Fruit fly (Drosophila melanogaster) whole organism, embryonic: ENCODE data around the gene Spn28Db.

ENCODE experiments used
- Abd-B ChIP-seq: fragments of 200-800 bp; sonication (Bioruptor generic); optimal IDR thresholded peaks from 2 replicates; lab custom pipeline; 2018; ENCODE audit warnings: missing biosample characterization, mild to moderate bottlenecking, missing genetic modification characterization, moderate library complexity
- Atf6 ChIP-seq: fragments of 200-800 bp; sonication (Bioruptor generic); IDR thresholded peaks from 2 replicates; pipeline ENCODE4 v1.3.6; 2022; ENCODE audit warnings: missing biosample characterization, missing genetic modification characterization
- Awh ChIP-seq: fragments of 200-800 bp; sonication (Bioruptor generic); IDR thresholded peaks from 2 replicates; pipeline ENCODE4, ENCODE4 v1.3.6; 2022; ENCODE audit warnings: missing biosample characterization, missing genetic modification characterization
- CG11504 ChIP-seq: fragments of 200-800 bp; sonication (Bioruptor generic); optimal IDR thresholded peaks from 3 replicates; lab custom pipeline; 2019; ENCODE audit warnings: missing biosample characterization, mild to moderate bottlenecking, missing genetic modification characterization, moderate library complexity
- CG12391 ChIP-seq: fragments of 200-800 bp; sonication (Bioruptor generic); optimal IDR thresholded peaks from 3 replicates; lab custom pipeline; 2018; ENCODE audit warnings: missing biosample characterization, mild to moderate bottlenecking, missing genetic modification characterization, moderate library complexity
- CG12659 ChIP-seq: fragments of 200-800 bp; sonication (Bioruptor generic); optimal IDR thresholded peaks from 3 replicates; lab custom pipeline; 2017; ENCODE audit warnings: mild to moderate bottlenecking, missing biosample characterization, missing genetic modification reagents, missing genetic modification characterization
- CG15269 ChIP-seq: fragments of 200-800 bp; sonication (Bioruptor generic); optimal IDR thresholded peaks from 2 replicates; lab custom pipeline; 2018; ENCODE audit warnings: missing biosample characterization, mild to moderate bottlenecking, missing genetic modification characterization, moderate library complexity
- CG1529 ChIP-seq: fragments of 200-800 bp; sonication (Bioruptor generic); optimal IDR thresholded peaks from 3 replicates; lab custom pipeline; 2018; ENCODE audit warnings: missing biosample characterization, missing genetic modification characterization
- CG17359 ChIP-seq: fragments of 200-800 bp; sonication (Bioruptor generic); optimal IDR thresholded peaks from 3 replicates; lab custom pipeline; 2018; ENCODE audit warnings: missing biosample characterization, mild to moderate bottlenecking, missing genetic modification characterization, moderate library complexity
- CG18599 ChIP-seq: fragments of 200-800 bp; sonication (Bioruptor generic); optimal IDR thresholded peaks from 3 replicates; lab custom pipeline; 2017; ENCODE audit warnings: missing biosample characterization, missing genetic modification characterization, mild to moderate bottlenecking, moderate library complexity, missing genetic modification reagents
- CG2120 ChIP-seq: fragments of 200-800 bp; sonication (Bioruptor generic); optimal IDR thresholded peaks from 3 replicates; lab custom pipeline; 2016; ENCODE audit warnings: missing biosample characterization, missing genetic modification characterization
- CG2678 ChIP-seq: fragments of 200-800 bp; sonication (Bioruptor generic); optimal IDR thresholded peaks from 3 replicates; lab custom pipeline; 2019; ENCODE audit warnings: missing biosample characterization, mild to moderate bottlenecking, missing genetic modification characterization, moderate library complexity
- CG30403 ChIP-seq: fragments of 200-800 bp; sonication (Bioruptor generic); optimal IDR thresholded peaks from 3 replicates; lab custom pipeline; 2016; ENCODE audit warnings: missing biosample characterization, missing genetic modification characterization
- CG3847 ChIP-seq: fragments of 200-800 bp; sonication (Bioruptor generic); IDR thresholded peaks from 2 replicates; pipeline ENCODE4 v1.3.6; 2022; ENCODE audit warnings: missing biosample characterization, missing genetic modification characterization
- CG42726 ChIP-seq: fragments of 200-800 bp; sonication (Bioruptor generic); IDR thresholded peaks from 2 replicates; pipeline ENCODE4 v1.3.6; 2022; ENCODE audit warnings: missing biosample characterization, missing genetic modification characterization; ENCODE audit not compliant: partially characterized antibody
- CG4404 ChIP-seq: fragments of 200-800 bp; sonication (Bioruptor generic); IDR thresholded peaks from 2 replicates; pipeline ENCODE4 v1.3.6; 2022; ENCODE audit warnings: missing biosample characterization, missing genetic modification characterization
- CG6689 ChIP-seq: fragments of 200-800 bp; sonication (Bioruptor generic); IDR thresholded peaks from 2 replicates; pipeline ENCODE4 v1.3.6; 2022; ENCODE audit warnings: missing biosample characterization, missing genetic modification characterization
- CG6854 ChIP-seq: fragments of 200-800 bp; sonication (Bioruptor generic); optimal IDR thresholded peaks from 3 replicates; lab custom pipeline; 2017; ENCODE audit warnings: missing biosample characterization, mild to moderate bottlenecking, missing genetic modification characterization
- CG7556 ChIP-seq: fragments of 200-800 bp; sonication (Bioruptor generic); optimal IDR thresholded peaks from 2 replicates; lab custom pipeline; 2017; ENCODE audit warnings: missing biosample characterization, mild to moderate bottlenecking, missing genetic modification characterization
- CG9817 ChIP-seq: fragments of 200-800 bp; sonication (Bioruptor generic); optimal IDR thresholded peaks from 2 replicates; lab custom pipeline; 2018; ENCODE audit warnings: missing biosample characterization, mild to moderate bottlenecking, missing genetic modification characterization, moderate library complexity
- CkIIα-i1 ChIP-seq: fragments of 200-800 bp; sonication (Bioruptor generic); IDR thresholded peaks from 2 replicates; pipeline ENCODE4 v1.3.6; 2022; ENCODE audit warnings: missing biosample characterization, missing genetic modification characterization
- D ChIP-seq, 2 experiments: fragments of 200-800 bp in 1 of 2; fragments of >200 bp in 1 of 2; sonication (Bioruptor generic) in 1 of 2; optimal IDR thresholded peaks; 2 replicates in 1 of 2; 3 replicates in 1 of 2; lab custom pipeline; 2017; ENCODE audit warnings: mild to moderate bottlenecking in 1 of 2, missing biosample characterization in 1 of 2, missing genetic modification characterization in 1 of 2, missing genetic modification reagents in 1 of 2
- Dbx ChIP-seq: fragments of 200-800 bp; sonication (Bioruptor generic); IDR thresholded peaks from 3 replicates; pipeline ENCODE4 v1.3.6; 2022; ENCODE audit warnings: missing biosample characterization, missing genetic modification characterization
- Dfd ChIP-seq, 2 experiments: fragments of >200 bp; optimal IDR thresholded peaks; 2 replicates each; lab custom pipeline; 2017; ENCODE audit warnings: missing biosample characterization in 2 of 2, missing genetic modification characterization in 2 of 2
- Dp ChIP-seq: fragments of 200-800 bp; sonication (Bioruptor generic); optimal IDR thresholded peaks from 2 replicates; lab custom pipeline; 2018; ENCODE audit warnings: missing biosample characterization, mild to moderate bottlenecking, missing genetic modification characterization, moderate library complexity
- E2f2 ChIP-seq: fragments of 200-800 bp; sonication (Bioruptor generic); IDR thresholded peaks from 2 replicates; pipeline ENCODE4 v1.3.6; 2022; ENCODE audit warnings: missing biosample characterization, missing genetic modification characterization
- HLH3B ChIP-seq: fragments of 200-800 bp; sonication (Bioruptor generic); IDR thresholded peaks from 2 replicates; pipeline ENCODE4 v1.3.6; 2022; ENCODE audit warnings: missing biosample characterization, missing genetic modification characterization
- Hand ChIP-seq: fragments of 200-800 bp; sonication (Bioruptor generic); optimal IDR thresholded peaks from 2 replicates; lab custom pipeline; 2017; ENCODE audit warnings: mild to moderate bottlenecking, missing biosample characterization, missing genetic modification reagents, missing genetic modification characterization
- Hr51 ChIP-seq, 2 experiments: fragments of 200-800 bp; sonication (Bioruptor generic); optimal IDR thresholded peaks; 2 replicates in 1 of 2; 3 replicates in 1 of 2; lab custom pipeline; 2016 to 2018; ENCODE audit warnings: missing biosample characterization in 2 of 2, missing genetic modification characterization in 2 of 2, mild to moderate bottlenecking in 1 of 2, moderate library complexity in 1 of 2
- Hsf ChIP-seq: fragments of 200-800 bp; sonication (Bioruptor generic); optimal IDR thresholded peaks from 3 replicates; lab custom pipeline; 2016; ENCODE audit warnings: missing biosample characterization, missing genetic modification characterization
- NfI ChIP-seq: fragments of 200-800 bp; sonication (Bioruptor generic); optimal IDR thresholded peaks from 3 replicates; lab custom pipeline; 2018; ENCODE audit warnings: missing biosample characterization, mild to moderate bottlenecking, missing genetic modification characterization, moderate library complexity
- Oli ChIP-seq: fragments of 200-800 bp; sonication (Bioruptor generic); optimal IDR thresholded peaks from 2 replicates; lab custom pipeline; 2018; ENCODE audit warnings: missing biosample characterization, mild to moderate bottlenecking, missing genetic modification characterization, moderate library complexity
- Sox102F ChIP-seq: fragments of 200-800 bp; sonication (Bioruptor generic); optimal IDR thresholded peaks from 2 replicates; lab custom pipeline; 2018; ENCODE audit warnings: missing biosample characterization, mild to moderate bottlenecking, missing genetic modification characterization, moderate library complexity
- Taf1 ChIP-seq: fragments of 200-800 bp; sonication (Bioruptor generic); IDR thresholded peaks from 2 replicates; pipeline ENCODE4 v1.3.6; 2022; ENCODE audit warnings: missing biosample characterization, missing genetic modification characterization
- ap ChIP-seq: fragments of 200-800 bp; sonication (Bioruptor generic); IDR thresholded peaks from 2 replicates; pipeline ENCODE4 v1.3.6; 2022; ENCODE audit warnings: missing biosample characterization, missing genetic modification characterization
- crp ChIP-seq, 2 experiments: fragments of 200-800 bp; sonication (Bioruptor generic); optimal IDR thresholded peaks; 2 replicates in 1 of 2; 3 replicates in 1 of 2; lab custom pipeline; 2017; ENCODE audit warnings: missing biosample characterization in 2 of 2, missing genetic modification characterization in 2 of 2, mild to moderate bottlenecking in 1 of 2, moderate library complexity in 1 of 2
- dysf ChIP-seq: fragments of 200-800 bp; sonication (Bioruptor generic); IDR thresholded peaks from 3 replicates; pipeline ENCODE4 v1.3.6; 2022; ENCODE audit warnings: missing biosample characterization, missing genetic modification characterization
- fd102C ChIP-seq: fragments of 200-800 bp; sonication (Bioruptor generic); optimal IDR thresholded peaks from 2 replicates; lab custom pipeline; 2018; ENCODE audit warnings: missing biosample characterization, mild to moderate bottlenecking, missing genetic modification characterization, moderate library complexity
- fd3F ChIP-seq: fragments of 200-800 bp; sonication (Bioruptor generic); optimal IDR thresholded peaks from 2 replicates; lab custom pipeline; 2018; ENCODE audit warnings: missing biosample characterization, mild to moderate bottlenecking, missing genetic modification characterization, moderate library complexity
- gcm2 ChIP-seq: fragments of 200-800 bp; sonication (Bioruptor generic); optimal IDR thresholded peaks from 2 replicates; lab custom pipeline; 2016; ENCODE audit warnings: missing biosample characterization, missing genetic modification characterization
- hb ChIP-seq: fragments of 200-800 bp; sonication (Bioruptor generic); IDR thresholded peaks from 3 replicates; pipeline ENCODE4 v1.3.6; 2022; ENCODE audit warnings: missing biosample characterization, missing genetic modification characterization; ENCODE audit not compliant: partially characterized antibody
- knrl ChIP-seq: fragments of 200-800 bp; sonication (Bioruptor generic); IDR thresholded peaks from 3 replicates; pipeline ENCODE4 v1.3.6; 2022; ENCODE audit warnings: missing biosample characterization, missing genetic modification characterization; ENCODE audit not compliant: partially characterized antibody
- lab ChIP-seq: fragments of 200-800 bp; sonication (Bioruptor generic); optimal IDR thresholded peaks from 3 replicates; lab custom pipeline; 2017; ENCODE audit warnings: missing biosample characterization, missing genetic modification characterization, mild to moderate bottlenecking, moderate library complexity, missing genetic modification reagents
- row ChIP-seq: fragments of 200-800 bp; sonication (Bioruptor generic); IDR thresholded peaks from 3 replicates; pipeline ENCODE4 v1.3.6; 2022; ENCODE audit warnings: missing biosample characterization, missing genetic modification characterization
- slbo ChIP-seq: fragments of 200-800 bp; sonication (Bioruptor generic); IDR thresholded peaks from 2 replicates; pipeline ENCODE4 v1.3.6; 2022; ENCODE audit warnings: missing biosample characterization, missing genetic modification characterization
- so ChIP-seq: fragments of 200-800 bp; sonication (Bioruptor generic); IDR thresholded peaks from 3 replicates; pipeline ENCODE4 v1.3.6; 2022; ENCODE audit warnings: missing biosample characterization, missing genetic modification characterization
- sob ChIP-seq: fragments of 200-800 bp; sonication (Bioruptor generic); IDR thresholded peaks from 2 replicates; pipeline ENCODE4 v1.3.6; 2022; ENCODE audit warnings: missing biosample characterization, missing genetic modification characterization
- tgo ChIP-seq: fragments of 200-800 bp; sonication (Bioruptor generic); IDR thresholded peaks from 3 replicates; pipeline ENCODE4 v1.3.6; 2022; ENCODE audit warnings: missing biosample characterization, missing genetic modification characterization

Spn28Db gene

dm6 chr2L:7931218-7931617 lies 40.7 kb upstream of the Spn28Db start (continued):
- TF ChIP-seq tgo (peak; percentile 35; the same call in 2 of the 3 replicates), CG12391 (peak; percentile 18), CG42726 (no peak), CG30403 (GFP tag; lab: Kevin White, UChicago) (peak; percentile 6), Sox102F (peak; percentile 31), CG4404 (no peak), CG2678 (tag; lab: Kevin White, UChicago) (peak; percentile 42), CG17359 (tag; lab: Kevin White, UChicago) (peak; percentile 7), CkIIα-i1 (GFP tag; lab: Robert Waterston, UW) (no peak), dysf (GFP tag; lab: Robert Waterston, UW) (peak; percentile 51), CG12659 (GFP tag; lab: Kevin White, UChicago) (peak; percentile 11), Dbx (GFP tag; lab: Robert Waterston, UW) (peak; percentile 29; the same call in 1 of the 3 replicates), Oli (tag; lab: Kevin White, UChicago) (peak; percentile 1), slbo (peak; percentile 69), crp (GFP tag; optimal IDR thresholded peaks at IDR 0.05; lab: Kevin White, UChicago) (no peak), CG3847 (0 out of 2 replicates have a peak, but pooled peaks have one; percentile 22), CG18599 (GFP tag; lab: Kevin White, UChicago) (peak; percentile 49), knrl (no peak), row (GFP tag; lab: Robert Waterston, UW) (peak; percentile 62; the same call in 2 of the 3 replicates), Hr51 (GFP tag; optimal IDR thresholded peaks at IDR 0.05; lab: Kevin White, UChicago) (peak in 1 of 2 experiments; percentile 47), Dfd (GFP tag; optimal IDR thresholded peaks at IDR 0.05; lab: Kevin White, UChicago) (no peak), CG1529 (GFP tag; lab: Kevin White, UChicago) (no peak), Hsf (no peak), CG9817 (tag; lab: Kevin White, UChicago) (peak; percentile 14), Atf6 (GFP tag; lab: Robert Waterston, UW) (0 out of 2 replicates have a peak, but pooled peaks have one; percentile 29), CG7556 (peak; percentile 59), D (optimal IDR thresholded peaks at IDR 0.05; lab: Kevin White, UChicago) (no peak), D (GFP tag; optimal IDR thresholded peaks at IDR 0.05; lab: Kevin White, UChicago) (no peak), NfI (peak; percentile 30), Hand (peak; percentile 54), ap (GFP tag; lab: Robert Waterston, UW) (0 out of 2 replicates have a peak, but pooled peaks have one; percentile 18), Taf1 (GFP tag; lab: Robert Waterston, UW) (0 out of 2 replicates have a peak, but pooled peaks have one; percentile 12), Abd-B (GFP tag; lab: Kevin White, UChicago) (no peak), sob (GFP tag; lab: Robert Waterston, UW) (0 out of 2 replicates have a peak, but pooled peaks have one; percentile 33), gcm2 (GFP tag; lab: Kevin White, UChicago) (no peak), CG6854 (GFP tag; lab: Kevin White, UChicago) (peak; percentile 10), lab (GFP tag; lab: Kevin White, UChicago) (peak; percentile 32), hb (no peak), Awh (GFP tag; lab: Robert Waterston, UW) (no peak), Dp (GFP tag; lab: Kevin White, UChicago) (no peak), fd102C (GFP tag; lab: Kevin White, UChicago) (no peak), CG15269 (tag; lab: Kevin White, UChicago) (peak; percentile 47), E2f2 (peak; percentile 32; the same call in 1 of the 2 replicates), so (GFP tag; lab: Robert Waterston, UW) (0 out of 3 replicates have a peak, but pooled peaks have one; percentile 20), CG11504 (tag; lab: Kevin White, UChicago) (peak; percentile 40), HLH3B (GFP tag; lab: Robert Waterston, UW) (peak; percentile 51; the same call in 1 of the 2 replicates), CG6689 (GFP tag; lab: Robert Waterston, UW) (0 out of 2 replicates have a peak, but pooled peaks have one; percentile 13), fd3F (GFP tag; lab: Kevin White, UChicago) (peak; percentile 0), CG2120 (GFP tag; lab: Kevin White, UChicago) (peak; percentile 44)
